Worm (Caenorhabditis elegans): Measurements from ENCODE around the gene C50F7.3.

DNA sequence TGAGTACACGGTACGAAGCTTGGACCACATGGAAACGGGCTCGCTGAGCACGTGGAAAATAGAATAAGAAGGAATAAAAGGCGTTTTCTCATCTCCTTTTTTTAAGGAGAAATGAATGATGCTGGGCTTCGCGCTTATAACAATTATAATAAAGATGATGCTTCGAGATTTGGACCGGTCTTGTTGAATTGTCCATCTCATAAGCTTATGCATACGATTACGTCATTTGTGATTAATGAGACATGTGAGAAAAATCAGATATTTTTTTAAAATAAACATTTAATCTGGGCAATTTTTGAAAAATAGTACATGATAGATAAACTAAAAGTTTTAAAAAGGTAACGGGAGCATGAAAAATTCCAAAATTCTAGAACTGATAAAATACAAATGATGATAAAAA lies 25.1 kb downstream of the C50F7.3 start, which contains the start of gene C46A5.4:
- no peak for TF ChIP-seq C34F6.9 (tag; optimal IDR thresholded peaks at IDR 0.05)
- TF ChIP-seq gmeb-1 (tag; optimal IDR thresholded peaks at IDR 0.05), result no peak
- TF ChIP-seq nhr-237 (tag; optimal IDR thresholded peaks at IDR 0.05), result no peak
- TF ChIP-seq mdl-1 (tag; optimal IDR thresholded peaks at IDR 0.05), result no peak
- TF ChIP-seq F13H6.1 (tag; optimal IDR thresholded peaks at IDR 0.05), result no peak
- no peak for TF ChIP-seq unc-55 (GFP tag; optimal IDR thresholded peaks at IDR 0.05)
- TF ChIP-seq skn-1 (tag; optimal IDR thresholded peaks at IDR 0.05), result no peak
- TF ChIP-seq elt-1 (tag; optimal IDR thresholded peaks at IDR 0.05), result no peak
- TF ChIP-seq mab-5 (tag; optimal IDR thresholded peaks at IDR 0.05), result no peak
- TF ChIP-seq blmp-1 (tag; optimal IDR thresholded peaks at IDR 0.05; ENCODE audit: insufficient read depth), result no peak
- TF ChIP-seq nhr-11 (tag; optimal IDR thresholded peaks at IDR 0.05), result no peak
- TF ChIP-seq nhr-129 (tag; optimal IDR thresholded peaks at IDR 0.05), result no peak
- no peak for TF ChIP-seq crh-2 (tag; optimal IDR thresholded peaks at IDR 0.05)
